Worm (Caenorhabditis elegans): ENCODE data around the gene F15B9.10.

The F15B9.10 gene

ce11 chrV:13002070-13002469, 6.7 kb downstream of the F15B9.10 start, which contains the start of gene inft-2:
Gene inft-2, plus strand, starts transcription at chrV:13002317.
- no peak for TF ChIP-seq zag-1 (tag; optimal IDR thresholded peaks at IDR 0.05)
- TF ChIP-seq pha-4 (tag; optimal IDR thresholded peaks at IDR 0.05) = peak; percentile 12
- TF ChIP-seq daf-12 (tag; optimal IDR thresholded peaks at IDR 0.05) = no peak
- TF ChIP-seq aly-2 (tag; optimal IDR thresholded peaks at IDR 0.05) = no peak
- no peak for TF ChIP-seq snpc-4 (tag; optimal IDR thresholded peaks at IDR 0.05)
- no peak for TF ChIP-seq nfya-1 (tag; optimal IDR thresholded peaks at IDR 0.05; ENCODE audit: insufficient read depth)
- TF ChIP-seq nhr-67 (tag; optimal IDR thresholded peaks at IDR 0.05) = no peak
- TF ChIP-seq lsy-12 (tag; optimal IDR thresholded peaks at IDR 0.05) = no peak
- TF ChIP-seq pqm-1 (tag; optimal IDR thresholded peaks at IDR 0.05) = peak; percentile 27
- TF ChIP-seq fkh-10 (GFP tag; optimal IDR thresholded peaks at IDR 0.05) = no peak
- TF ChIP-seq tbx-2 (tag; optimal IDR thresholded peaks at IDR 0.05) = no peak
- TF ChIP-seq elt-2 (tag; optimal IDR thresholded peaks at IDR 0.05) = peak; percentile 61
- TF ChIP-seq mdl-1 (tag; optimal IDR thresholded peaks at IDR 0.05) = no peak
- no peak for TF ChIP-seq ZK546.5 (tag; optimal IDR thresholded peaks at IDR 0.05)
- TF ChIP-seq jun-1 (tag; optimal IDR thresholded peaks at IDR 0.05) = no peak
- no peak for TF ChIP-seq unc-62 (GFP tag; optimal IDR thresholded peaks at IDR 0.05)

ce11 chrV:13000068-13000467, 8.7 kb downstream of the F15B9.10 start:
- no peak for TF ChIP-seq ama-1 (optimal IDR thresholded peaks at IDR 0.05)
- TF ChIP-seq mml-1 (tag; optimal IDR thresholded peaks at IDR 0.05) = no peak
- TF ChIP-seq ZK546.5 (tag; optimal IDR thresholded peaks at IDR 0.05) = no peak
- no peak for TF ChIP-seq R02D3.7 (tag; optimal IDR thresholded peaks at IDR 0.05)
- TF ChIP-seq nhr-23 (tag; optimal IDR thresholded peaks at IDR 0.05) = no peak
- TF ChIP-seq fkh-2 (tag; optimal IDR thresholded peaks at IDR 0.05) = no peak
- TF ChIP-seq nhr-25 (tag; optimal IDR thresholded peaks at IDR 0.05) = no peak
- no peak for TF ChIP-seq nhr-28 (tag; optimal IDR thresholded peaks at IDR 0.05)
- TF ChIP-seq eor-1 (tag; optimal IDR thresholded peaks at IDR 0.05) = no peak
- TF ChIP-seq ceh-16 (tag; optimal IDR thresholded peaks at IDR 0.05) = no peak
- TF ChIP-seq snpc-4 (tag; optimal IDR thresholded peaks at IDR 0.05) = no peak
- no peak for TF ChIP-seq nfya-1 (tag; optimal IDR thresholded peaks at IDR 0.05; ENCODE audit: insufficient read depth)
- TF ChIP-seq nhr-43 (tag; optimal IDR thresholded peaks at IDR 0.05; ENCODE audit: poor library complexity, severe bottlenecking) = no peak
- TF ChIP-seq aly-2 (tag; optimal IDR thresholded peaks at IDR 0.05) = no peak
- TF ChIP-seq daf-12 (tag; optimal IDR thresholded peaks at IDR 0.05) = no peak
- TF ChIP-seq lsy-12 (tag; optimal IDR thresholded peaks at IDR 0.05) = no peak
- TF ChIP-seq ceh-28 (tag; optimal IDR thresholded peaks at IDR 0.05) = no peak
- TF ChIP-seq nhr-67 (tag; optimal IDR thresholded peaks at IDR 0.05) = no peak
- no peak for TF ChIP-seq fos-1 (tag; optimal IDR thresholded peaks at IDR 0.05)

- TF ChIP-seq egl-5 (tag; optimal IDR thresholded peaks at IDR 0.05) (no peak), hmg-11 (tag; optimal IDR thresholded peaks at IDR 0.05) (no peak), sea-2 (GFP tag; optimal IDR thresholded peaks at IDR 0.05) (no peak), nhr-25 (tag; optimal IDR thresholded peaks at IDR 0.05) (no peak), eor-1 (tag; optimal IDR thresholded peaks at IDR 0.05) (no peak), mdl-1 (tag; optimal IDR thresholded peaks at IDR 0.05) (no peak), nhr-11 (tag; optimal IDR thresholded peaks at IDR 0.05) (no peak), snpc-4 (tag; optimal IDR thresholded peaks at IDR 0.05) (no peak), nhr-43 (tag; optimal IDR thresholded peaks at IDR 0.05; ENCODE audit: poor library complexity, severe bottlenecking) (no peak), nhr-77 (tag; optimal IDR thresholded peaks at IDR 0.05) (no peak), nhr-12 (tag; optimal IDR thresholded peaks at IDR 0.05) (no peak), zag-1 (tag; optimal IDR thresholded peaks at IDR 0.05) (no peak), lin-15B (tag; optimal IDR thresholded peaks at IDR 0.05) (no peak), unc-39 (tag; optimal IDR thresholded peaks at IDR 0.05) (no peak)
Observed at ce11 chrV:12999559-12999958, 9.2 kb downstream of the F15B9.10 start, which contains the start of gene far-4. Gene far-4, minus strand, starts transcription at chrV:12999659.

ce11 chrV:12997422-12997821, 11.3 kb downstream of the F15B9.10 start, which contains the start of gene far-3:
Gene far-3, minus strand, starts transcription at chrV:12997522.
- TF ChIP-seq nhr-12 (tag; optimal IDR thresholded peaks at IDR 0.05) = no peak
- TF ChIP-seq zag-1 (tag; optimal IDR thresholded peaks at IDR 0.05) = no peak
- no peak for TF ChIP-seq lin-15B (tag; optimal IDR thresholded peaks at IDR 0.05)
- no peak for TF ChIP-seq skn-1 (tag; optimal IDR thresholded peaks at IDR 0.05)
- no peak for TF ChIP-seq fkh-2 (tag; optimal IDR thresholded peaks at IDR 0.05)
- TF ChIP-seq lin-39 (tag; optimal IDR thresholded peaks at IDR 0.05) = no peak
- TF ChIP-seq nhr-28 (tag; optimal IDR thresholded peaks at IDR 0.05) = no peak
- no peak for TF ChIP-seq nfya-1 (tag; optimal IDR thresholded peaks at IDR 0.05; ENCODE audit: insufficient read depth)
- TF ChIP-seq sea-2 (GFP tag; optimal IDR thresholded peaks at IDR 0.05) = no peak
- TF ChIP-seq fos-1 (tag; optimal IDR thresholded peaks at IDR 0.05) = no peak
- TF ChIP-seq ceh-16 (tag; optimal IDR thresholded peaks at IDR 0.05) = no peak
- no peak for TF ChIP-seq hmg-11 (tag; optimal IDR thresholded peaks at IDR 0.05)
- TF ChIP-seq ceh-82 (tag; optimal IDR thresholded peaks at IDR 0.05) = no peak
- no peak for TF ChIP-seq ZK546.5 (tag; optimal IDR thresholded peaks at IDR 0.05)
- no peak for TF ChIP-seq mdl-1 (tag; optimal IDR thresholded peaks at IDR 0.05)
- TF ChIP-seq ztf-11 (tag; optimal IDR thresholded peaks at IDR 0.05) = no peak

Measured in whole organism, L3 larva.